Worm (Caenorhabditis elegans) whole organism, L4/young adult: ENCODE measurements around the gene ttll-5.

Experiments
- W03F9.2 ChIP-seq: fragments of 150-350 bp; optimal IDR thresholded peaks from 2 replicates; lab custom pipeline; 2014; ENCODE audit warnings: missing biosample characterization, missing genetic modification characterization
- him-1 ChIP-seq: sonication (generic microtip); optimal IDR thresholded peaks from 2 replicates; lab custom pipeline; 2016; ENCODE audit warnings: missing genotype, missing genetic modification reagents, missing genetic modification characterization, missing compliant biosample characterization

DNA sequence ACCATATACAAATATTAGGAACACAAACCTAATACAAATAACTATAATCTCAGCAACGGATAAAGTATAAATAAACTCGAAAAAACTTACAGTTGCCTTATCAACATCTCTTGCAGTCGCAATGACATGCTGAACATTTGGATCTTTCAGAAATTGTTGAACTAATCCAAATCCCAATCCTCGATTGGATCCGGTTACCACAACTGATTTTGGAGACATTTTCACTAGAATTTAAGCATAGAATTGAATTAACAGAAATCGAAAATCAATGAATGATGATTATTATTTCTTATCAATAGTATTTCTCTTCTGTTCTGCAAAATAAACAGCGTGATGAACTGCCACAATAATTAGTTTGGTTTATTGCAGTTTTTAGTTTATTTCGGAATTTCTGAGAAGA is 11.4 kb downstream of the ttll-5 start, which contains the start of the genes C55A6.11 and C55A6.7:
- no peak for TF ChIP-seq him-1 (tag; lab: Kevin White, UChicago)
- no peak for TF ChIP-seq W03F9.2 (tag; lab: Kevin White, UChicago)
